Worm (Caenorhabditis elegans) whole organism, mixed stage, embryonic: ENCODE results near the gene F56C9.6.

ENCODE experiments used
- M03D4.4 ChIP-seq: sonication (generic microtip); optimal IDR thresholded peaks from 2 replicates; lab custom pipeline; 2017; ENCODE audit warnings: mild to moderate bottlenecking, missing genetic modification characterization, missing compliant biosample characterization
- ceh-39 ChIP-seq: fragments of 150-350 bp; optimal IDR thresholded peaks from 2 replicates; lab custom pipeline; 2014; ENCODE audit warnings: missing biosample characterization, missing genetic modification characterization
- ceh-43 ChIP-seq: fragments of 200-800 bp; sonication (Bioruptor generic); optimal IDR thresholded peaks from 2 replicates; lab custom pipeline; 2018; ENCODE audit warnings: mild to moderate bottlenecking, missing genetic modification characterization, moderate library complexity, missing compliant biosample characterization
- ceh-83 ChIP-seq: fragments of 200-800 bp; sonication (Bioruptor generic); optimal IDR thresholded peaks from 2 replicates; lab custom pipeline; 2018; ENCODE audit warnings: mild to moderate bottlenecking, missing genetic modification characterization, missing compliant biosample characterization
- cnd-1 ChIP-seq: fragments of 200-800 bp; sonication (Bioruptor generic); optimal IDR thresholded peaks from 2 replicates; lab custom pipeline; 2018; ENCODE audit warnings: mild to moderate bottlenecking, missing genetic modification characterization, missing compliant biosample characterization
- drap-1 ChIP-seq: fragments of 200-800 bp; sonication (Bioruptor generic); optimal IDR thresholded peaks from 3 replicates; lab custom pipeline; 2018; ENCODE audit warnings: mild to moderate bottlenecking, missing genetic modification characterization, missing compliant biosample characterization
- elt-1 ChIP-seq: sonication (generic microtip); optimal IDR thresholded peaks from 2 replicates; lab custom pipeline; 2017; ENCODE audit warnings: missing genetic modification characterization, mild to moderate bottlenecking, missing compliant biosample characterization, antibody characterized with exemption, moderate library complexity, borderline replicate concordance; ENCODE audit not compliant: insufficient read depth
- elt-3 ChIP-seq: fragments of 150-350 bp; optimal IDR thresholded peaks from 2 replicates; lab custom pipeline; 2014; ENCODE audit warnings: missing biosample characterization, missing genetic modification characterization
- ham-2 ChIP-seq: fragments of 200-800 bp; sonication (Bioruptor generic); optimal IDR thresholded peaks from 2 replicates; lab custom pipeline; 2018; ENCODE audit warnings: mild to moderate bottlenecking, missing genetic modification characterization, missing compliant biosample characterization
- hlh-1 ChIP-seq: fragments of 150-350 bp; optimal IDR thresholded peaks from 2 replicates; lab custom pipeline; 2014; ENCODE audit warnings: missing biosample characterization, missing genetic modification reagents, missing genetic modification characterization
- lin-13 ChIP-seq: fragments of 150-350 bp; optimal IDR thresholded peaks from 2 replicates; lab custom pipeline; 2014; ENCODE audit warnings: missing biosample characterization, missing genetic modification characterization
- lin-32 ChIP-seq: fragments of 200-800 bp; sonication (Bioruptor generic); optimal IDR thresholded peaks from 2 replicates; lab custom pipeline; 2018; ENCODE audit warnings: mild to moderate bottlenecking, missing genetic modification characterization, missing compliant biosample characterization
- lsy-2 ChIP-seq: fragments of 150-350 bp; optimal IDR thresholded peaks from 2 replicates; lab custom pipeline; 2014; ENCODE audit warnings: missing biosample characterization, missing genetic modification characterization
- mab-5 ChIP-seq: fragments of 150-350 bp; optimal IDR thresholded peaks from 2 replicates; lab custom pipeline; 2014; ENCODE audit warnings: missing biosample characterization, missing genetic modification characterization
- mep-1 ChIP-seq: fragments of 150-350 bp; optimal IDR thresholded peaks from 2 replicates; lab custom pipeline; 2017; ENCODE audit warnings: missing biosample characterization, missing genetic modification reagents, missing genetic modification characterization, inconsistent platforms
- mls-2 ChIP-seq: sonication (generic microtip); optimal IDR thresholded peaks from 2 replicates; lab custom pipeline; 2016; ENCODE audit warnings: mild to moderate bottlenecking, missing genetic modification characterization, moderate library complexity, missing compliant biosample characterization
- nhr-12 ChIP-seq: fragments of 150-350 bp; optimal IDR thresholded peaks from 2 replicates; lab custom pipeline; 2014; ENCODE audit warnings: missing biosample characterization, missing genetic modification characterization
- nhr-2 ChIP-seq: fragments of 150-350 bp; optimal IDR thresholded peaks from 2 replicates; lab custom pipeline; 2014; ENCODE audit warnings: missing biosample characterization, missing genetic modification characterization
- nhr-237 ChIP-seq: fragments of 150-350 bp; optimal IDR thresholded peaks from 2 replicates; lab custom pipeline; 2014; ENCODE audit warnings: missing biosample characterization, missing genetic modification characterization
- nhr-28 ChIP-seq: fragments of 150-350 bp; optimal IDR thresholded peaks from 2 replicates; lab custom pipeline; 2014; ENCODE audit warnings: missing biosample characterization, missing genetic modification characterization
- pha-4 ChIP-seq: fragments of 150-350 bp; optimal IDR thresholded peaks from 2 replicates; lab custom pipeline; 2018; ENCODE audit warnings: missing biosample characterization, missing genetic modification reagents, missing genetic modification characterization
- sem-2 ChIP-seq: fragments of 200-800 bp; sonication (Bioruptor generic); optimal IDR thresholded peaks from 2 replicates; lab custom pipeline; 2018; ENCODE audit warnings: mild to moderate bottlenecking, missing genetic modification characterization, missing compliant biosample characterization
- snpc-4 ChIP-seq: fragments of 150-350 bp; optimal IDR thresholded peaks from 2 replicates; lab custom pipeline; 2014; ENCODE audit warnings: missing biosample characterization, missing genetic modification characterization
- unc-120 ChIP-seq: sonication (generic microtip); optimal IDR thresholded peaks from 2 replicates; lab custom pipeline; 2017; ENCODE audit warnings: missing genetic modification characterization, missing compliant biosample characterization; ENCODE audit not compliant: poor library complexity, severe bottlenecking
- unc-39 ChIP-seq: fragments of 150-350 bp; optimal IDR thresholded peaks from 2 replicates; lab custom pipeline; 2014; ENCODE audit warnings: missing biosample characterization, missing genetic modification characterization
- zip-8 ChIP-seq: fragments of 150-350 bp; optimal IDR thresholded peaks from 2 replicates; lab custom pipeline; 2014; ENCODE audit warnings: missing biosample characterization, missing genetic modification characterization
- ztf-11 ChIP-seq: fragments of 150-350 bp; optimal IDR thresholded peaks from 2 replicates; lab custom pipeline; 2014; ENCODE audit warnings: missing biosample characterization, missing genetic modification characterization

Gene F56C9.6

ce11 chrIII:7331671-7332070 lies 21.1 kb upstream of the F56C9.6 start:
- TF ChIP-seq mep-1: no peak
- no peak for TF ChIP-seq lsy-2 (tag; lab: Kevin White, UChicago)
- no peak for TF ChIP-seq unc-120 (tag; lab: Kevin White, UChicago)
- TF ChIP-seq drap-1 (GFP tag; lab: Kevin White, UChicago): no peak
- TF ChIP-seq, all 35 proteins: peak for 0

DNA sequence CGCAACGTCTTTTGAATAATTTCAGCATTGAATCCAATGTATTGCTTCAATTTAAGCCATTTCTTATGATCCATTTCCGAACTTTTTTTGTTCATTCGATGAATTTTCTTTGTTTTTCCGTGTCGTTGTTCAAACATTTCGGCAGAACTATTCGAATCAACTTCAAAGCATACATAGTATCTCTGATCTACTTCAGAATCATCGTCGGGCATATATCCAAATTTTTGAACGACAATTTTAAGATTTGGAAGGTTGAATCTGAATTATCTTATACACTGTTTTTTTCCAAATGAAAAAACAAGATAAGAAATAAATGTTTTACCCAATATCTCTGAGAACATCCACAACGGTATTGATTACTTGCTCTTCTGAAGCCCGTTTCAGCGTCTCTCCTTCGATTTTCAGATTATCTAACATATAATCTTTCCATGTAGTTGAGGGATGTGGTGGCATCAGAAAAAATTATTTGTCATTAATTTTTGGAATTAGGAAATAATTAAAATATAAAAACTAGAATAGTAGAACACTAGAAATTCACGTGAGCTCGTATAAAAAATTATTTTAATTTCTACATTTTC lies 18.7 kb upstream of the F56C9.6 start, which contains the start of gene lab-2:
TSS of gene lab-2 (minus strand) at position 453 of the 578 bp plus-strand sequence.
- no peak for TF ChIP-seq drap-1 (GFP tag; lab: Kevin White, UChicago)
- no peak for TF ChIP-seq snpc-4
- no peak for TF ChIP-seq ceh-39 (tag; lab: Kevin White, UChicago)
- TF ChIP-seq ham-2 (GFP tag; lab: Kevin White, UChicago): no peak
- no peak for TF ChIP-seq nhr-237 (tag; lab: Kevin White, UChicago)
- no peak for TF ChIP-seq lin-32 (GFP tag; lab: Kevin White, UChicago)
- no peak for TF ChIP-seq unc-120 (tag; lab: Kevin White, UChicago)
- TF ChIP-seq pha-4: no peak

DNA sequence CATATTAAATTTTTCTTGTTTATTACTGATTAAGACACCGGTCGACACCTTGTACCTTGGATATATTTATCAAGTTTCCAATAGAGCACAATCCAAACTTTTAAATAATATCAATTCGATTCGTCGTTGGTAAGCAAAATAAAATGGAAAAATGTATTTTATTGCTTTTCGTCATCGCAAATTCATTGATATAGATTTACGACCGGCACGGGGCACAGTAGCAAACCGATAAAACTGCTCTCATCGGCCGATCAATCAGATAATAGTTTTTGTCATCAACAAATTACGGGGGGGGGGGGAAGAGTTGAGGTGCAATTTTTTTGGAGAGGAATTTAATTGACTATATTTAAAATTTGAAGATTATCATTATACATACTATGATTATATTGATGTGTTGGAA lies 12.8 kb upstream of the F56C9.6 start:
- TF ChIP-seq mab-5 (tag; lab: Kevin White, UChicago): no peak
- TF ChIP-seq zip-8 (tag; lab: Kevin White, UChicago): no peak
- no peak for TF ChIP-seq snpc-4
- TF ChIP-seq nhr-12 (tag; lab: Kevin White, UChicago): no peak
- no peak for TF ChIP-seq unc-39 (tag; lab: Kevin White, UChicago)
- TF ChIP-seq sem-2 (GFP tag; lab: Kevin White, UChicago): no peak
- TF ChIP-seq lin-32 (GFP tag; lab: Kevin White, UChicago): no peak
- no peak for TF ChIP-seq ham-2 (GFP tag; lab: Kevin White, UChicago)
- TF ChIP-seq nhr-28 (tag; lab: Kevin White, UChicago): no peak
- no peak for TF ChIP-seq elt-1 (tag; lab: Kevin White, UChicago)
- no peak for TF ChIP-seq mls-2 (tag; lab: Kevin White, UChicago)
- no peak for TF ChIP-seq ceh-39 (tag; lab: Kevin White, UChicago)
- TF ChIP-seq ztf-11 (tag; lab: Kevin White, UChicago): no peak
- no peak for TF ChIP-seq M03D4.4 (tag; lab: Kevin White, UChicago)
- TF ChIP-seq ceh-83 (GFP tag; lab: Kevin White, UChicago): no peak
- TF ChIP-seq mep-1: no peak
- TF ChIP-seq elt-3: no peak
- no peak for TF ChIP-seq lsy-2 (tag; lab: Kevin White, UChicago)
- no peak for TF ChIP-seq ceh-43 (GFP tag; lab: Kevin White, UChicago)

ce11 chrIII:7322018-7322417 lies 11.4 kb upstream of the F56C9.6 start:
- TF ChIP-seq pha-4 (peak; percentile 79), mep-1 (no peak)

- TF ChIP-seq nhr-2 (no peak), lin-32 (GFP tag; lab: Kevin White, UChicago) (no peak), cnd-1 (tag; lab: Kevin White, UChicago) (no peak), elt-3 (no peak), hlh-1 (tag; lab: Kevin White, UChicago) (no peak), nhr-12 (tag; lab: Kevin White, UChicago) (no peak), unc-39 (tag; lab: Kevin White, UChicago) (no peak), lin-13 (tag; lab: Kevin White, UChicago) (no peak), elt-1 (tag; lab: Kevin White, UChicago) (no peak)
- TF ChIP-seq, all 35 proteins: peak for 0
These were observed 8.8 kb upstream of the F56C9.6 start, which contains the start of gene F56C9.8 for ce11 chrIII:7319390-7319789. Gene F56C9.8 (minus strand): TSS chrIII:7319509.

DNA sequence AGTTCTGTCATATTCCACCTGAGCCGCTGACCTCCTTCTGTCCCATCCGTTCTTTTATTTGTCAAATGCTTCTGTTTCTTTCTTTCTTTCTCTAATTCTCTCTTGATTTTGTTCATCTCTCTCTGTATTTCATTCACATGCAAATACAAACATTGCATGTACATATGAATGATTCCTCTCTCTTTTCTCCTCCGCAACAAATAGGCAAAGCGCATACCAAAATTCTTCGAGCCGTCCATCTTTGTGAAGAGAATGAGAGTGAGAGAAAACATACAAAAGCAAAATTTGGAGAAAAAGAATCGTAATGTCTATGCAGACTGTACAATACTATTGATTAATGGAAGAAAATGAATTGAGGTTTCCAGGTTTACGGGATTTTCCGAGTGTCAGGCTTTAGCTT lies 6.8 kb upstream of the F56C9.6 start:
- TF ChIP-seq lin-32 (GFP tag; lab: Kevin White, UChicago) (no peak), pha-4 (peak; percentile 83)
